Worm (Caenorhabditis elegans) whole organism, midembryonic: Measurements from ENCODE around the gene Y51H7C.13.

Source experiments
- T22C8.4 ChIP-seq: fragments of 200-800 bp; sonication (Bioruptor generic); IDR thresholded peaks from 2 replicates; pipeline ENCODE4 v1.3.6; 2022; ENCODE audit warnings: missing genetic modification characterization, missing compliant biosample characterization
- cog-1 ChIP-seq: sonication (generic microtip); optimal IDR thresholded peaks from 2 replicates; lab custom pipeline; 2016; ENCODE audit warnings: missing genetic modification characterization, missing compliant biosample characterization
- flt-1 ChIP-seq: fragments of 200-800 bp; sonication (Bioruptor generic); IDR thresholded peaks from 2 replicates; pipeline ENCODE4 v1.3.6; 2022; ENCODE audit warnings: missing genetic modification characterization, missing compliant biosample characterization
- klf-2 ChIP-seq: fragments of 200-800 bp; sonication (Bioruptor generic); conservative IDR thresholded peaks from 2 replicates; pipeline ENCODE4 v1.3.6; 2022; ENCODE audit warnings: missing genetic modification reagents, missing genetic modification characterization, missing compliant biosample characterization
- med-1 ChIP-seq: sonication (generic microtip); optimal IDR thresholded peaks from 2 replicates; lab custom pipeline; 2017; ENCODE audit warnings: missing genetic modification characterization, mild to moderate bottlenecking, missing compliant biosample characterization, antibody characterized with exemption, missing genetic modification reagents; ENCODE audit not compliant: insufficient read depth
- ref-1 ChIP-seq: fragments of 200-800 bp; sonication (Bioruptor generic); conservative IDR thresholded peaks from 2 replicates; pipeline ENCODE4 v1.3.6; 2022; ENCODE audit warnings: missing genetic modification reagents, missing genetic modification characterization, missing compliant biosample characterization
- tab-1 ChIP-seq: fragments of 200-800 bp; sonication (Bioruptor generic); IDR thresholded peaks from 2 replicates; pipeline ENCODE4 v1.3.6; 2022; ENCODE audit warnings: missing genetic modification characterization, missing compliant biosample characterization
- ztf-23 ChIP-seq: fragments of 200-800 bp; sonication (Bioruptor generic); IDR thresholded peaks from 2 replicates; pipeline ENCODE4 v1.3.6; 2022; ENCODE audit warnings: missing genetic modification reagents, missing genetic modification characterization, missing compliant biosample characterization
- ztf-29 ChIP-seq: fragments of 200-800 bp; sonication (Bioruptor generic); IDR thresholded peaks from 2 replicates; pipeline ENCODE4 v1.3.6; 2022; ENCODE audit warnings: missing genetic modification reagents, missing genetic modification characterization, missing compliant biosample characterization

Gene Y51H7C.13

ce11 chrII:1466448-1466847 is at the start of gene Y51H7C.13:
Gene Y51H7C.13 (minus strand): TSS chrII:1466548.
- no peak for TF ChIP-seq flt-1 (GFP tag; lab: Robert Waterston, UW)
- TF ChIP-seq ref-1 (GFP tag; lab: Robert Waterston, UW), result no peak
- TF ChIP-seq med-1, result no peak
- no peak for TF ChIP-seq ztf-23
- no peak for TF ChIP-seq cog-1 (tag; lab: Kevin White, UChicago)
- no peak for TF ChIP-seq klf-2 (GFP tag; lab: Robert Waterston, UW)
- no peak for TF ChIP-seq T22C8.4
- TF ChIP-seq tab-1, result no peak
- TF ChIP-seq ztf-29 (GFP tag; lab: Robert Waterston, UW), result no peak

ce11 chrII:1504266-1504665 is 37.9 kb upstream of the Y51H7C.13 start, which contains the start of gene fdgt-1:
Gene fdgt-1 (plus strand): TSS chrII:1504566.
- TF ChIP-seq ref-1 (GFP tag; lab: Robert Waterston, UW), result no peak
- TF ChIP-seq klf-2 (GFP tag; lab: Robert Waterston, UW), result no peak
- TF ChIP-seq ztf-29 (GFP tag; lab: Robert Waterston, UW), result no peak
- no peak for TF ChIP-seq flt-1 (GFP tag; lab: Robert Waterston, UW)
- TF ChIP-seq cog-1 (tag; lab: Kevin White, UChicago), result no peak
- no peak for TF ChIP-seq tab-1

- TF ChIP-seq ref-1 (GFP tag; lab: Robert Waterston, UW) (no peak), cog-1 (tag; lab: Kevin White, UChicago) (no peak), T22C8.4 (no peak), flt-1 (GFP tag; lab: Robert Waterston, UW) (no peak), ztf-29 (GFP tag; lab: Robert Waterston, UW) (no peak), ztf-23 (no peak), med-1 (no peak), klf-2 (GFP tag; lab: Robert Waterston, UW) (no peak), tab-1 (no peak)
Observed at ce11 chrII:1503663-1504062, 37.3 kb upstream of the Y51H7C.13 start.

- TF ChIP-seq flt-1 (GFP tag; lab: Robert Waterston, UW), result 0 out of 2 replicates have a peak, but pooled peaks have one; percentile 20
- TF ChIP-seq ref-1 (GFP tag; lab: Robert Waterston, UW), result no peak
- no peak for TF ChIP-seq med-1
- TF ChIP-seq tab-1, result peak; percentile 28; the same call in 1 of the 2 replicates
Observed at ce11 chrII:1501614-1502355, 35.4 kb upstream of the Y51H7C.13 start.

ce11 chrII:1500959-1501358 is 34.6 kb upstream of the Y51H7C.13 start:
- no peak for TF ChIP-seq med-1
- no peak for TF ChIP-seq cog-1 (tag; lab: Kevin White, UChicago)
- no peak for TF ChIP-seq ref-1 (GFP tag; lab: Robert Waterston, UW)
- TF ChIP-seq flt-1 (GFP tag; lab: Robert Waterston, UW), result no peak
- no peak for TF ChIP-seq ztf-23
- TF ChIP-seq ztf-29 (GFP tag; lab: Robert Waterston, UW), result no peak
- no peak for TF ChIP-seq T22C8.4
- no peak for TF ChIP-seq klf-2 (GFP tag; lab: Robert Waterston, UW)
- TF ChIP-seq tab-1, result no peak

ce11 chrII:1500286-1500840 is 34.0 kb upstream of the Y51H7C.13 start, which contains the start of gene emc-1:
Gene emc-1 (minus strand): TSS chrII:1500330.
- TF ChIP-seq T22C8.4 (no peak), flt-1 (GFP tag; lab: Robert Waterston, UW) (no peak), ztf-29 (GFP tag; lab: Robert Waterston, UW) (no peak), klf-2 (GFP tag; lab: Robert Waterston, UW) (no peak), med-1 (no peak), tab-1 (no peak), ref-1 (GFP tag; lab: Robert Waterston, UW) (no peak), ztf-23 (peak; percentile 19; the same call in 1 of the 2 replicates)

ce11 chrII:1490813-1491212 is 24.5 kb upstream of the Y51H7C.13 start:
- TF ChIP-seq T22C8.4 (no peak), flt-1 (GFP tag; lab: Robert Waterston, UW) (no peak), med-1 (no peak), ztf-29 (GFP tag; lab: Robert Waterston, UW) (no peak), cog-1 (tag; lab: Kevin White, UChicago) (no peak), ztf-23 (no peak), ref-1 (GFP tag; lab: Robert Waterston, UW) (no peak), klf-2 (GFP tag; lab: Robert Waterston, UW) (no peak)

- TF ChIP-seq cog-1 (tag; lab: Kevin White, UChicago) (no peak), ztf-29 (GFP tag; lab: Robert Waterston, UW) (no peak), ztf-23 (no peak), med-1 (no peak), flt-1 (GFP tag; lab: Robert Waterston, UW) (no peak)
Observed at ce11 chrII:1482419-1482818, 16.1 kb upstream of the Y51H7C.13 start.

- no peak for TF ChIP-seq T22C8.4
- no peak for TF ChIP-seq flt-1 (GFP tag; lab: Robert Waterston, UW)
- no peak for TF ChIP-seq ztf-23
- no peak for TF ChIP-seq cog-1 (tag; lab: Kevin White, UChicago)
- no peak for TF ChIP-seq med-1
- no peak for TF ChIP-seq tab-1
- no peak for TF ChIP-seq ztf-29 (GFP tag; lab: Robert Waterston, UW)
- no peak for TF ChIP-seq klf-2 (GFP tag; lab: Robert Waterston, UW)
- no peak for TF ChIP-seq ref-1 (GFP tag; lab: Robert Waterston, UW)
Observed at ce11 chrII:1481660-1482059, 15.3 kb upstream of the Y51H7C.13 start.

- TF ChIP-seq ztf-23 (no peak), ztf-29 (GFP tag; lab: Robert Waterston, UW) (no peak), flt-1 (GFP tag; lab: Robert Waterston, UW) (no peak), klf-2 (GFP tag; lab: Robert Waterston, UW) (no peak), T22C8.4 (no peak), tab-1 (no peak)
Observed at ce11 chrII:1478522-1478921, 12.2 kb upstream of the Y51H7C.13 start.
